Worm (Caenorhabditis elegans): ENCODE results near the gene C14B9.2.

The C14B9.2 gene

DNA sequence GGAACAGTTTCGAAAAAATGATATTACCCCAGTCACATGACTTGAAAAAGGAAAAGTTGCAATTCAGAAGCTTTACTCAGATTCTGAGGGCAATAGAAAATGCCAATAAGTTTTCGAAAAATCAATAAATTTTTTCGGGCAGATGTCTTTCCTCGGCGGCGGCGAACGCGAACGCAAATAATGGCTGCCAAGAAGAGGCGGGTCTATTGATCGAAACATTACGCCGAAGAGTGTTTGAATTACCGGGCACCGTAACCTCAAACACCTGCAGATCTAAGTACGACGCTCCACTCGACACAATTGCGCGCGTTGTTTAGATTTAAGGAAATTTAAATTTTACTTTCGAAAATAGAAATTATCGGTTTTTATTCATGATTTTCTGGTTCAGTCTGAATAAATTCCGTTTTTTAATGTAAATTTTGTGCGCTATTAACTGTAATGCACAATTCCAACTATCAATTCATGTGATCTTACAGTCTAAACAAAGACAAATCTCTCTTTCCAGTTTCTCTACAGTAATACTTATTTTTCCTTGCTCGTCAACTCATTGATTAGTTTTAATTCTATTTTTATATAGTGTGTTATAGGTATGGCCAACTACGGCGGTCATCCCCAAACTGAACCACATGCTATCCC is 30.4 kb downstream of the C14B9.2 start, which contains the start of gene prp-8 (continued):
- TF ChIP-seq pag-3 (tag; optimal IDR thresholded peaks at IDR 0.05; ENCODE audit: borderline replicate concordance, insufficient read depth): peak; percentile 62
- TF ChIP-seq fkh-4 (tag; optimal IDR thresholded peaks at IDR 0.05; ENCODE audit: borderline replicate concordance): no peak
- TF ChIP-seq tbx-2 (tag; optimal IDR thresholded peaks at IDR 0.05): peak; percentile 88
- TF ChIP-seq ztf-11 (tag; optimal IDR thresholded peaks at IDR 0.05): peak in 1 of 2 experiments; percentile 55
- TF ChIP-seq snu-23 (GFP tag; optimal IDR thresholded peaks at IDR 0.05): peak; percentile 94
- no peak for TF ChIP-seq sptf-1 (tag; optimal IDR thresholded peaks at IDR 0.05)
- no peak for TF ChIP-seq efl-3 (GFP tag; optimal IDR thresholded peaks at IDR 0.05)
- TF ChIP-seq unc-98 (GFP tag; IDR thresholded peaks at IDR 0.05): no peak
- TF ChIP-seq zip-4 (GFP tag; optimal IDR thresholded peaks at IDR 0.05): peak; percentile 10
- peak in 1 of 2 experiments; percentile 87 for TF ChIP-seq mdl-1 (tag; optimal IDR thresholded peaks at IDR 0.05)
- no peak for TF ChIP-seq alr-1 (tag; optimal IDR thresholded peaks at IDR 0.05; ENCODE audit: borderline replicate concordance)
- peak; percentile 82 to 96 (median 89) for TF ChIP-seq ceh-82 (tag; optimal IDR thresholded peaks at IDR 0.05)
- no peak for TF ChIP-seq tlp-1 (tag; optimal IDR thresholded peaks at IDR 0.05)
- TF ChIP-seq nhr-85 (tag): peak; percentile 85
- TF ChIP-seq dpl-1 (GFP tag; optimal IDR thresholded peaks at IDR 0.05): peak; percentile 92 to 95 (median 93)
- no peak for TF ChIP-seq aha-1 (tag; optimal IDR thresholded peaks at IDR 0.05)
- TF ChIP-seq nhr-20 (tag; optimal IDR thresholded peaks at IDR 0.05): peak; percentile 90
- peak; percentile 92 for TF ChIP-seq nhr-71 (tag; optimal IDR thresholded peaks at IDR 0.05)
- TF ChIP-seq fkh-8 (tag; optimal IDR thresholded peaks at IDR 0.05): peak; percentile 93
- peak; percentile 71 for TF ChIP-seq nhr-90 (tag; optimal IDR thresholded peaks at IDR 0.05; ENCODE audit: poor library complexity)
- TF ChIP-seq isw-1 (GFP tag; IDR thresholded peaks at IDR 0.05): peak; percentile 89
- TF ChIP-seq snpc-4 (tag; optimal IDR thresholded peaks at IDR 0.05): no peak
- TF ChIP-seq fos-1 (tag; optimal IDR thresholded peaks at IDR 0.05): peak; percentile 67
- peak; percentile 58 for TF ChIP-seq nhr-237 (tag; optimal IDR thresholded peaks at IDR 0.05)
- TF ChIP-seq ceh-63 (GFP tag; optimal IDR thresholded peaks at IDR 0.05): no peak
- TF ChIP-seq mep-1 (tag; optimal IDR thresholded peaks at IDR 0.05): peak; percentile 96
- TF ChIP-seq irx-1 (tag; optimal IDR thresholded peaks at IDR 0.05): peak; percentile 60
- TF ChIP-seq ceh-8 (GFP tag; optimal IDR thresholded peaks at IDR 0.05): peak; percentile 44
- no peak for TF ChIP-seq nhr-12 (tag; optimal IDR thresholded peaks at IDR 0.05)
- no peak for TF ChIP-seq egl-27 (tag; optimal IDR thresholded peaks at IDR 0.05)
- TF ChIP-seq hpl-2 (GFP tag; optimal IDR thresholded peaks at IDR 0.05): no peak
- peak; percentile 66 for TF ChIP-seq sup-37 (GFP tag; optimal IDR thresholded peaks at IDR 0.05)
- peak; percentile 88 for TF ChIP-seq xbp-1 (tag; optimal IDR thresholded peaks at IDR 0.05)
- TF ChIP-seq fkh-10 (GFP tag; optimal IDR thresholded peaks at IDR 0.05): peak; percentile 44
- peak; percentile 71 for TF ChIP-seq pax-3 (tag; optimal IDR thresholded peaks at IDR 0.05)
- TF ChIP-seq lin-14 (GFP tag; optimal IDR thresholded peaks at IDR 0.05): peak; percentile 93
- peak; percentile 89 for TF ChIP-seq lin-15B (tag; optimal IDR thresholded peaks at IDR 0.05)
- TF ChIP-seq unc-62 (GFP tag; optimal IDR thresholded peaks at IDR 0.05): no peak
- peak; percentile 42 for TF ChIP-seq aly-2 (tag; optimal IDR thresholded peaks at IDR 0.05)
- TF ChIP-seq ceh-90 (tag; optimal IDR thresholded peaks at IDR 0.05): no peak
- peak; percentile 74 for TF ChIP-seq mef-2 (tag; optimal IDR thresholded peaks at IDR 0.05)
- peak; percentile 70 for TF ChIP-seq F16B12.6 (tag; optimal IDR thresholded peaks at IDR 0.05)
- no peak for TF ChIP-seq ces-1 (GFP tag; optimal IDR thresholded peaks at IDR 0.05)
- TF ChIP-seq mab-9 (GFP tag; IDR thresholded peaks at IDR 0.05): peak; percentile 34; the same call in 1 of the 2 replicates

All from whole organism, L1 larva.